Worm (Caenorhabditis elegans) whole organism, L4 larva: ENCODE results near the gene kcnl-4.

Source experiments
- D1046.2 ChIP-seq: fragments of 200-800 bp; sonication (Bioruptor generic); IDR thresholded peaks from 2 replicates; pipeline ENCODE4 v1.3.6; 2022; ENCODE audit warnings: missing genetic modification characterization, missing compliant biosample characterization
- F10B5.3 ChIP-seq: sonication (generic microtip); optimal IDR thresholded peaks from 2 replicates; lab custom pipeline; 2016; ENCODE audit warnings: mild to moderate bottlenecking, missing genetic modification characterization, missing compliant biosample characterization
- F26F4.8 ChIP-seq: fragments of 200-800 bp; sonication (Bioruptor generic); conservative IDR thresholded peaks from 2 replicates; pipeline ENCODE4 v1.3.6; 2022; ENCODE audit warnings: missing genetic modification characterization, missing compliant biosample characterization
- F37D6.2 ChIP-seq: sonication (generic microtip); optimal IDR thresholded peaks from 2 replicates; lab custom pipeline; 2016; ENCODE audit warnings: mild to moderate bottlenecking, missing genetic modification characterization, missing compliant biosample characterization
- F44E2.7 ChIP-seq: fragments of 200-800 bp; sonication (Bioruptor generic); IDR thresholded peaks from 2 replicates; pipeline ENCODE4 v2.1.2; 2022; ENCODE audit warnings: missing genetic modification characterization, missing compliant biosample characterization
- Y5F2A.4 ChIP-seq: fragments of 200-800 bp; sonication (Bioruptor generic); optimal IDR thresholded peaks from 2 replicates; lab custom pipeline; 2018; ENCODE audit warnings: mild to moderate bottlenecking, missing genetic modification characterization, missing compliant biosample characterization
- ZK546.5 ChIP-seq, 2 experiments: sonication (generic microtip); optimal IDR thresholded peaks; 2 replicates each; lab custom pipeline; 2017; ENCODE audit warnings: missing biosample characterization in 2 of 2, missing genetic modification characterization in 2 of 2
- aha-1 ChIP-seq: fragments of 150-350 bp; peaks from one replicate; lab custom pipeline; 2014; ENCODE audit warnings: missing biosample characterization, missing genetic modification characterization
- aly-2 ChIP-seq: sonication (generic microtip); optimal IDR thresholded peaks from 2 replicates; lab custom pipeline; 2018; ENCODE audit warnings: missing biosample characterization, missing genetic modification characterization
- ceh-82 ChIP-seq: sonication (generic microtip); optimal IDR thresholded peaks from 2 replicates; lab custom pipeline; 2017; ENCODE audit warnings: missing biosample characterization, missing genetic modification characterization
- cey-2 ChIP-seq: sonication (generic microtip); optimal IDR thresholded peaks from 3 replicates; lab custom pipeline; 2017; ENCODE audit warnings: missing genetic modification characterization, mild to moderate bottlenecking, missing compliant biosample characterization, antibody characterized with exemption, borderline replicate concordance; ENCODE audit not compliant: insufficient read depth
- ctbp-1 ChIP-seq: fragments of 200-800 bp; sonication (Bioruptor generic); IDR thresholded peaks from 2 replicates; pipeline ENCODE4 v1.3.6; 2022; ENCODE audit warnings: missing genetic modification reagents, missing genetic modification characterization, missing compliant biosample characterization
- daf-16 ChIP-seq, 3 experiments: sonication (generic microtip); optimal IDR thresholded peaks; 2 replicates each; lab custom pipeline; 2016 to 2017; ENCODE audit warnings: missing genetic modification characterization in 3 of 3, missing genetic modification reagents in 3 of 3, mild to moderate bottlenecking in 2 of 3, missing compliant biosample characterization in 2 of 3, missing biosample characterization in 1 of 3, moderate library complexity in 1 of 3
- dmd-6 ChIP-seq: fragments of 200-800 bp; sonication (Bioruptor generic); IDR thresholded peaks from 2 replicates; pipeline ENCODE4 v1.3.6; 2022; ENCODE audit warnings: missing genetic modification reagents, missing genetic modification characterization, missing compliant biosample characterization
- dve-1 ChIP-seq: sonication (generic microtip); optimal IDR thresholded peaks from 2 replicates; lab custom pipeline; 2017; ENCODE audit warnings: antibody characterized with exemption, mild to moderate bottlenecking, missing genetic modification characterization, missing compliant biosample characterization; ENCODE audit not compliant: insufficient read depth
- egl-27 ChIP-seq: sonication (generic microtip); optimal IDR thresholded peaks from 3 replicates; lab custom pipeline; 2017; ENCODE audit warnings: missing biosample characterization, missing genetic modification reagents, missing genetic modification characterization
- gei-8 ChIP-seq: fragments of 200-800 bp; sonication (Bioruptor generic); optimal IDR thresholded peaks from 2 replicates; lab custom pipeline; 2018; ENCODE audit warnings: mild to moderate bottlenecking, missing genetic modification characterization, missing compliant biosample characterization
- hlh-11 ChIP-seq: fragments of 200-800 bp; sonication (Bioruptor generic); optimal IDR thresholded peaks from 2 replicates; lab custom pipeline; 2018; ENCODE audit warnings: mild to moderate bottlenecking, missing genetic modification characterization, missing compliant biosample characterization
- hlh-30 ChIP-seq: sonication (generic microtip); optimal IDR thresholded peaks from 2 replicates; lab custom pipeline; 2017; ENCODE audit warnings: antibody characterized with exemption, mild to moderate bottlenecking, missing genetic modification characterization, missing compliant biosample characterization; ENCODE audit not compliant: insufficient read depth
- jun-1 ChIP-seq: fragments of 150-350 bp; optimal IDR thresholded peaks from 2 replicates; lab custom pipeline; 2014; ENCODE audit warnings: missing biosample characterization, missing genetic modification reagents, missing genetic modification characterization
- lin-13 ChIP-seq: fragments of 150-350 bp; optimal IDR thresholded peaks from 2 replicates; lab custom pipeline; 2014; ENCODE audit warnings: missing biosample characterization, missing genetic modification reagents, missing genetic modification characterization
- lin-29 ChIP-seq: fragments of 200-800 bp; sonication (Bioruptor generic); IDR thresholded peaks from 2 replicates; pipeline ENCODE4 v1.3.6; 2022; ENCODE audit warnings: missing genetic modification reagents, missing genetic modification characterization, missing compliant biosample characterization
- lin-38 ChIP-seq: fragments of 200-800 bp; sonication (Bioruptor generic); IDR thresholded peaks from 2 replicates; pipeline ENCODE4 v1.3.6; 2022; ENCODE audit warnings: missing genetic modification reagents, missing genetic modification characterization, missing compliant biosample characterization
- madf-5 ChIP-seq, 2 experiments: fragments of 200-800 bp; sonication (Bioruptor generic); IDR thresholded peaks; 2 replicates each; pipeline ENCODE4 v1.3.6; 2022; ENCODE audit warnings: missing compliant biosample characterization in 2 of 2, missing genetic modification characterization in 2 of 2
- mep-1 ChIP-seq: fragments of 150-350 bp; sonication (generic microtip); optimal IDR thresholded peaks from 3 replicates; lab custom pipeline; 2014; ENCODE audit warnings: missing biosample characterization, missing genetic modification characterization
- mes-2 ChIP-seq: sonication (generic microtip); optimal IDR thresholded peaks from 2 replicates; lab custom pipeline; 2016; ENCODE audit warnings: missing genotype, mild to moderate bottlenecking, missing genetic modification characterization, missing compliant biosample characterization; ENCODE audit not compliant: poor library complexity, severe bottlenecking
- mxl-3 ChIP-seq: fragments of 200-800 bp; sonication (Bioruptor generic); optimal IDR thresholded peaks from 2 replicates; lab custom pipeline; 2018; ENCODE audit warnings: mild to moderate bottlenecking, missing genetic modification characterization, missing compliant biosample characterization
- nhr-237 ChIP-seq: sonication (generic microtip); optimal IDR thresholded peaks from 2 replicates; lab custom pipeline; 2017; ENCODE audit warnings: missing biosample characterization, missing genetic modification characterization
- nhr-28 ChIP-seq: fragments of 150-350 bp; optimal IDR thresholded peaks from 2 replicates; lab custom pipeline; 2014; ENCODE audit warnings: missing biosample characterization, missing genetic modification characterization
- nhr-42 ChIP-seq: fragments of 200-800 bp; sonication (Bioruptor generic); IDR thresholded peaks from 2 replicates; pipeline ENCODE4 v1.3.6; 2022; ENCODE audit warnings: missing genetic modification characterization, missing compliant biosample characterization
- nhr-6 ChIP-seq: fragments of 150-350 bp; optimal IDR thresholded peaks from 2 replicates; lab custom pipeline; 2014; ENCODE audit warnings: missing biosample characterization, missing genetic modification characterization
- pha-4 ChIP-seq, 2 experiments: fragments of 150-350 bp in 1 of 2; fragments of 200-800 bp in 1 of 2; sonication (Bioruptor generic) in 1 of 2; IDR thresholded peaks in 1 of 2; optimal IDR thresholded peaks in 1 of 2; 2 replicates each; pipeline versions ENCODE4 v1.3.6 to Lab custom; 2014 to 2022; ENCODE audit warnings: missing genetic modification characterization in 2 of 2, missing genetic modification reagents in 2 of 2, missing biosample characterization in 1 of 2, missing compliant biosample characterization in 1 of 2
- pqm-1 ChIP-seq: sonication (generic microtip); optimal IDR thresholded peaks from 2 replicates; lab custom pipeline; 2017; ENCODE audit warnings: missing biosample characterization, missing genetic modification characterization
- spr-1 ChIP-seq: sonication (generic microtip); optimal IDR thresholded peaks from 2 replicates; lab custom pipeline; 2016; ENCODE audit warnings: mild to moderate bottlenecking, missing genetic modification characterization, missing compliant biosample characterization
- unc-39 ChIP-seq: sonication (generic microtip); optimal IDR thresholded peaks from 2 replicates; lab custom pipeline; 2017; ENCODE audit warnings: missing biosample characterization, missing genetic modification characterization
- vab-7 ChIP-seq: fragments of 200-800 bp; sonication (Bioruptor generic); IDR thresholded peaks from 2 replicates; pipeline ENCODE4 v1.3.6; 2022; ENCODE audit warnings: missing genetic modification reagents, missing genetic modification characterization, missing compliant biosample characterization
- zag-1 ChIP-seq: fragments of 150-350 bp; optimal IDR thresholded peaks from 2 replicates; lab custom pipeline; 2014; ENCODE audit warnings: missing biosample characterization, missing genetic modification characterization
- zfp-3 ChIP-seq: fragments of 200-800 bp; sonication (Bioruptor generic); conservative IDR thresholded peaks from 2 replicates; pipeline ENCODE4 v1.3.6; 2022; ENCODE audit warnings: missing genetic modification reagents, missing genetic modification characterization, missing compliant biosample characterization
- ztf-11 ChIP-seq: fragments of 150-350 bp; optimal IDR thresholded peaks from 2 replicates; lab custom pipeline; 2014; ENCODE audit warnings: missing biosample characterization, missing genetic modification characterization

The kcnl-4 gene

ce11 chrV:14503065-14503464 lies 27.8 kb upstream of the kcnl-4 start (continued):
- no peak for TF ChIP-seq nhr-237 (tag; lab: Kevin White, UChicago)
- no peak for TF ChIP-seq spr-1 (tag; lab: Kevin White, UChicago)
- no peak for TF ChIP-seq ceh-82
- TF ChIP-seq unc-39 (tag; lab: Kevin White, UChicago) = no peak
- peak; percentile 11 for TF ChIP-seq mes-2 (tag; lab: Kevin White, UChicago)
- no peak for TF ChIP-seq Y5F2A.4 (GFP tag; lab: Kevin White, UChicago)
- peak; percentile 44 for TF ChIP-seq hlh-30
- no peak for TF ChIP-seq madf-5 (GFP tag; IDR thresholded peaks at IDR 0.05; lab: Robert Waterston, UW)
- no peak for TF ChIP-seq vab-7 (GFP tag; lab: Robert Waterston, UW)
- no peak for TF ChIP-seq egl-27 (tag; lab: Kevin White, UChicago)
- peak; percentile 1 for TF ChIP-seq mxl-3
- TF ChIP-seq gei-8 (GFP tag; lab: Kevin White, UChicago) = no peak
- TF ChIP-seq nhr-28 (tag; lab: Kevin White, UChicago) = peak; percentile 96
- no peak for TF ChIP-seq F44E2.7 (GFP tag; lab: Robert Waterston, UW)
- TF ChIP-seq pha-4 (GFP tag; IDR thresholded peaks at IDR 0.05; lab: Robert Waterston, UW) = no peak
- no peak for TF ChIP-seq pha-4 (tag; optimal IDR thresholded peaks at IDR 0.05; lab: Kevin White, UChicago)
- TF ChIP-seq ctbp-1 (GFP tag; lab: Robert Waterston, UW) = no peak
- peak; percentile 95 for TF ChIP-seq pqm-1 (tag; lab: Kevin White, UChicago)
- TF ChIP-seq nhr-6 (tag; lab: Kevin White, UChicago) = peak; percentile 76
- no peak for TF ChIP-seq F10B5.3 (tag; lab: Kevin White, UChicago)
- no peak for TF ChIP-seq D1046.2 (GFP tag; lab: Robert Waterston, UW)
- peak; percentile 30 for TF ChIP-seq mep-1
- TF ChIP-seq aly-2 = no peak
- no peak for TF ChIP-seq lin-29
- no peak for TF ChIP-seq F26F4.8
- no peak for TF ChIP-seq nhr-42 (GFP tag; lab: Robert Waterston, UW)
- TF ChIP-seq ztf-11 (tag; lab: Kevin White, UChicago) = no peak
- no peak for TF ChIP-seq jun-1 (tag; lab: Kevin White, UChicago)
- peak; percentile 51 for TF ChIP-seq dve-1 (tag; lab: Kevin White, UChicago)
- no peak for TF ChIP-seq ZK546.5 (tag; optimal IDR thresholded peaks at IDR 0.05; lab: Kevin White, UChicago)

- TF ChIP-seq aha-1 (tag; lab: Kevin White, UChicago) = peak; percentile 87
- no peak for TF ChIP-seq lin-29
- TF ChIP-seq cey-2 (tag; lab: Kevin White, UChicago) = no peak
- no peak for TF ChIP-seq zag-1 (tag; lab: Kevin White, UChicago)
- TF ChIP-seq F37D6.2 (tag; lab: Kevin White, UChicago) = no peak
- TF ChIP-seq daf-16 (GFP tag; optimal IDR thresholded peaks at IDR 0.05; lab: Kevin White, UChicago) = no peak
- peak; percentile 60 for TF ChIP-seq daf-16 (tag; optimal IDR thresholded peaks at IDR 0.05; lab: Kevin White, UChicago)
- TF ChIP-seq zfp-3 (GFP tag; lab: Robert Waterston, UW) = no peak
- TF ChIP-seq nhr-6 (tag; lab: Kevin White, UChicago) = peak; percentile 23
- no peak for TF ChIP-seq dve-1 (tag; lab: Kevin White, UChicago)
- no peak for TF ChIP-seq lin-38 (GFP tag; lab: Robert Waterston, UW)
- no peak for TF ChIP-seq mes-2 (tag; lab: Kevin White, UChicago)
These were observed 26.8 kb upstream of the kcnl-4 start for ce11 chrV:14504120-14504519.

- TF ChIP-seq mep-1 (peak; percentile 23), hlh-11 (peak; percentile 6), nhr-28 (tag; lab: Kevin White, UChicago) (peak; percentile 14), mxl-3 (peak; percentile 30), nhr-6 (tag; lab: Kevin White, UChicago) (no peak), nhr-237 (tag; lab: Kevin White, UChicago) (no peak), lin-13 (GFP tag; lab: Kevin White, UChicago) (no peak), dmd-6 (GFP tag; lab: Robert Waterston, UW) (peak; percentile 27; the same call in 1 of the 2 replicates)
These were observed 26.1 kb upstream of the kcnl-4 start for ce11 chrV:14504774-14505173.
